Fruit fly (Drosophila melanogaster) whole organism, embryonic: Measurements from ENCODE around the gene CG10195.
A peak's percentile ranks its signal among the peaks of the same experiment; 100 is the strongest.

ENCODE experiments used
- Asciz ChIP-seq: fragments of 200-800 bp; sonication (Bioruptor generic); optimal IDR thresholded peaks from 2 replicates; lab custom pipeline; 2017; ENCODE audit warnings: missing biosample characterization, mild to moderate bottlenecking, missing genetic modification characterization, missing genetic modification reagents
- Atf3 ChIP-seq: fragments of 200-800 bp; sonication (Bioruptor generic); optimal IDR thresholded peaks from 3 replicates; lab custom pipeline; 2016; ENCODE audit warnings: missing biosample characterization, missing genetic modification characterization
- Atf6 ChIP-seq: fragments of 200-800 bp; sonication (Bioruptor generic); IDR thresholded peaks from 2 replicates; pipeline ENCODE4 v1.3.6; 2022; ENCODE audit warnings: missing biosample characterization, missing genetic modification characterization
- Blimp-1 ChIP-seq: fragments of 200-800 bp; sonication (Bioruptor generic); optimal IDR thresholded peaks from 3 replicates; lab custom pipeline; 2018; ENCODE audit warnings: missing biosample characterization, missing genetic modification characterization, mild to moderate bottlenecking, moderate library complexity, missing genetic modification reagents
- CG10321 ChIP-seq: fragments of 200-800 bp; sonication (Bioruptor generic); IDR thresholded peaks from 2 replicates; pipeline ENCODE4 v1.3.6; 2022; ENCODE audit warnings: missing biosample characterization, missing genetic modification characterization
- CG13287 ChIP-seq: fragments of 200-800 bp; sonication (Bioruptor generic); IDR thresholded peaks from 2 replicates; pipeline ENCODE4 v1.3.6; 2022; ENCODE audit warnings: missing biosample characterization, missing genetic modification characterization; ENCODE audit not compliant: partially characterized antibody
- CG14860 ChIP-seq: fragments of 200-800 bp; sonication (Bioruptor generic); IDR thresholded peaks from 3 replicates; pipeline ENCODE4 v1.3.6; 2022; ENCODE audit warnings: missing biosample characterization, missing genetic modification characterization; ENCODE audit not compliant: partially characterized antibody
- CG1647 ChIP-seq: fragments of 200-800 bp; sonication (Bioruptor generic); optimal IDR thresholded peaks from 3 replicates; lab custom pipeline; 2016; ENCODE audit warnings: missing biosample characterization, missing genetic modification characterization
- CG17359 ChIP-seq: fragments of 200-800 bp; sonication (Bioruptor generic); optimal IDR thresholded peaks from 3 replicates; lab custom pipeline; 2018; ENCODE audit warnings: missing biosample characterization, mild to moderate bottlenecking, missing genetic modification characterization, moderate library complexity
- CG17829 ChIP-seq: fragments of 200-800 bp; optimal IDR thresholded peaks from 2 replicates; lab custom pipeline; 2019; ENCODE audit warnings: missing biosample characterization, mild to moderate bottlenecking, missing genetic modification characterization, moderate library complexity
- CG2199 ChIP-seq: fragments of 200-800 bp; sonication (Bioruptor generic); IDR thresholded peaks from 3 replicates; pipeline ENCODE4 v1.3.6; 2022; ENCODE audit warnings: missing biosample characterization, missing genetic modification characterization
- CG2678 ChIP-seq: fragments of 200-800 bp; sonication (Bioruptor generic); optimal IDR thresholded peaks from 3 replicates; lab custom pipeline; 2019; ENCODE audit warnings: missing biosample characterization, mild to moderate bottlenecking, missing genetic modification characterization, moderate library complexity
- CG2712 ChIP-seq: fragments of 200-800 bp; optimal IDR thresholded peaks from 3 replicates; lab custom pipeline; 2019; ENCODE audit warnings: missing biosample characterization, mild to moderate bottlenecking, missing genetic modification characterization, moderate library complexity
- CG31224 ChIP-seq: fragments of 200-800 bp; sonication (Bioruptor generic); IDR thresholded peaks from 2 replicates; pipeline ENCODE4 v1.3.6; 2022; ENCODE audit warnings: missing biosample characterization, missing genetic modification characterization
- CG6272 ChIP-seq: fragments of 200-800 bp; sonication (Bioruptor generic); IDR thresholded peaks from 2 replicates; pipeline ENCODE4 v1.3.6; 2022; ENCODE audit warnings: missing biosample characterization, missing genetic modification characterization
- CoRest ChIP-seq: fragments of 200-800 bp; sonication (Bioruptor generic); optimal IDR thresholded peaks from 3 replicates; lab custom pipeline; 2018; ENCODE audit warnings: missing biosample characterization, mild to moderate bottlenecking, missing genetic modification characterization, moderate library complexity
- D19A ChIP-seq: fragments of 200-800 bp; optimal IDR thresholded peaks from 3 replicates; lab custom pipeline; 2019; ENCODE audit warnings: missing biosample characterization, mild to moderate bottlenecking, missing genetic modification characterization, moderate library complexity
- Dbx ChIP-seq: fragments of 200-800 bp; sonication (Bioruptor generic); IDR thresholded peaks from 3 replicates; pipeline ENCODE4 v1.3.6; 2022; ENCODE audit warnings: missing biosample characterization, missing genetic modification characterization
- Deaf1 ChIP-seq: fragments of 200-800 bp; optimal IDR thresholded peaks from 3 replicates; lab custom pipeline; 2019; ENCODE audit warnings: missing biosample characterization, mild to moderate bottlenecking, missing genetic modification characterization, moderate library complexity
- Dek ChIP-seq: fragments of 200-800 bp; sonication (Bioruptor generic); optimal IDR thresholded peaks from 3 replicates; lab custom pipeline; 2019; ENCODE audit warnings: missing biosample characterization, mild to moderate bottlenecking, missing genetic modification characterization, moderate library complexity
- Dip3 ChIP-seq: fragments of 200-800 bp; sonication (Bioruptor generic); optimal IDR thresholded peaks from 3 replicates; lab custom pipeline; 2016; ENCODE audit warnings: missing biosample characterization, missing genetic modification characterization
- Drgx ChIP-seq: fragments of 200-800 bp; sonication (Bioruptor generic); IDR thresholded peaks from 2 replicates; pipeline ENCODE4 v1.3.6; 2022; ENCODE audit warnings: missing biosample characterization, missing genetic modification characterization
- Ets65A ChIP-seq: fragments of 200-800 bp; sonication (Bioruptor generic); peaks from one replicate; lab custom pipeline; 2016; ENCODE audit warnings: missing biosample characterization, missing genetic modification characterization
- Fer2 ChIP-seq: fragments of 200-800 bp; sonication (Bioruptor generic); optimal IDR thresholded peaks from 2 replicates; lab custom pipeline; 2018; ENCODE audit warnings: missing biosample characterization, mild to moderate bottlenecking, missing genetic modification characterization, moderate library complexity
- H15 ChIP-seq: fragments of 200-800 bp; sonication (Bioruptor generic); IDR thresholded peaks from 3 replicates; pipeline ENCODE4 v1.3.6; 2022; ENCODE audit warnings: missing biosample characterization, missing genetic modification characterization
- HHEX ChIP-seq: fragments of 200-800 bp; sonication (Bioruptor generic); optimal IDR thresholded peaks from 3 replicates; lab custom pipeline; 2017; ENCODE audit warnings: missing biosample characterization, mild to moderate bottlenecking, missing genetic modification characterization, missing genetic modification reagents
- MESR4 ChIP-seq: fragments of 200-800 bp; sonication (Bioruptor generic); optimal IDR thresholded peaks from 2 replicates; lab custom pipeline; 2018; ENCODE audit warnings: missing biosample characterization, mild to moderate bottlenecking, missing genetic modification characterization, moderate library complexity
- Sry-δ ChIP-seq: fragments of 200-800 bp; sonication (Bioruptor generic); optimal IDR thresholded peaks from 2 replicates; lab custom pipeline; 2016; ENCODE audit warnings: missing biosample characterization, missing genetic modification characterization
- Stat92E ChIP-seq, 3 experiments: fragments of >200 bp in 2 of 3; fragments of 200-800 bp in 1 of 3; sonication (Bioruptor generic) in 1 of 3; optimal IDR thresholded peaks; 2 replicates each; lab custom pipeline; 2017 to 2019; ENCODE audit warnings: missing biosample characterization in 3 of 3, missing genetic modification characterization in 3 of 3, mild to moderate bottlenecking in 1 of 3, moderate library complexity in 1 of 3
- bsh ChIP-seq, 2 experiments: fragments of 200-800 bp; sonication (Bioruptor generic); optimal IDR thresholded peaks; 2 replicates each; lab custom pipeline; 2017 to 2018; ENCODE audit warnings: mild to moderate bottlenecking in 2 of 2, missing biosample characterization in 2 of 2, missing genetic modification characterization in 2 of 2, moderate library complexity in 1 of 2
- crp ChIP-seq, 2 experiments: fragments of 200-800 bp; sonication (Bioruptor generic); optimal IDR thresholded peaks; 2 replicates in 1 of 2; 3 replicates in 1 of 2; lab custom pipeline; 2017; ENCODE audit warnings: missing biosample characterization in 2 of 2, missing genetic modification characterization in 2 of 2, mild to moderate bottlenecking in 1 of 2, moderate library complexity in 1 of 2
- dimm ChIP-seq: fragments of 200-800 bp; sonication (Bioruptor generic); IDR thresholded peaks from 2 replicates; pipeline ENCODE4 v1.3.6; 2022; ENCODE audit warnings: missing biosample characterization, missing genetic modification characterization
- dmrt11E ChIP-seq: fragments of 200-800 bp; sonication (Bioruptor generic); optimal IDR thresholded peaks from 3 replicates; lab custom pipeline; 2018; ENCODE audit warnings: missing biosample characterization, mild to moderate bottlenecking, missing genetic modification characterization, moderate library complexity
- eyg ChIP-seq: fragments of 200-800 bp; sonication (Bioruptor generic); optimal IDR thresholded peaks from 3 replicates; lab custom pipeline; 2016; ENCODE audit warnings: missing biosample characterization, missing genetic modification characterization
- fd64A ChIP-seq: fragments of 200-800 bp; sonication (Bioruptor generic); optimal IDR thresholded peaks from 3 replicates; lab custom pipeline; 2018; ENCODE audit warnings: missing biosample characterization, mild to moderate bottlenecking, missing genetic modification characterization
- grn ChIP-seq: fragments of 200-800 bp; sonication (Bioruptor generic); optimal IDR thresholded peaks from 3 replicates; lab custom pipeline; 2017; ENCODE audit warnings: missing biosample characterization, missing genetic modification characterization
- her ChIP-seq: fragments of 200-800 bp; sonication (Bioruptor generic); optimal IDR thresholded peaks from 2 replicates; lab custom pipeline; 2016; ENCODE audit warnings: missing biosample characterization, missing genetic modification characterization
- lola ChIP-seq, 3 experiments: fragments of >200 bp in 2 of 3; fragments of 200-800 bp in 1 of 3; sonication (Bioruptor generic) in 1 of 3; optimal IDR thresholded peaks; 2 replicates each; lab custom pipeline; 2017 to 2019; ENCODE audit warnings: missing biosample characterization in 3 of 3, missing genetic modification characterization in 3 of 3, mild to moderate bottlenecking in 1 of 3, moderate library complexity in 1 of 3
- mirr ChIP-seq: fragments of 200-800 bp; sonication (Bioruptor generic); optimal IDR thresholded peaks from 3 replicates; lab custom pipeline; 2018; ENCODE audit warnings: missing biosample characterization, mild to moderate bottlenecking, missing genetic modification characterization
- mld ChIP-seq: fragments of 200-800 bp; sonication (Bioruptor generic); IDR thresholded peaks from 3 replicates; pipeline ENCODE4 v1.3.6; 2022; ENCODE audit warnings: missing biosample characterization, missing genetic modification characterization; ENCODE audit not compliant: partially characterized antibody
- onecut ChIP-seq: fragments of 200-800 bp; sonication (Bioruptor generic); IDR thresholded peaks from 2 replicates; pipeline ENCODE4 v1.3.6; 2022; ENCODE audit warnings: missing biosample characterization, missing genetic modification characterization
- peb ChIP-seq: fragments of 200-800 bp; sonication (Bioruptor generic); IDR thresholded peaks from 2 replicates; pipeline ENCODE4 v1.3.6; 2022; ENCODE audit warnings: missing biosample characterization, missing genetic modification characterization
- pnt ChIP-seq: fragments of 200-800 bp; sonication (Bioruptor generic); optimal IDR thresholded peaks from 3 replicates; lab custom pipeline; 2016; ENCODE audit warnings: missing biosample characterization, missing genetic modification characterization
- ranshi ChIP-seq: fragments of 200-800 bp; sonication (Bioruptor generic); IDR thresholded peaks from 2 replicates; pipeline ENCODE4 v1.3.6; 2022; ENCODE audit warnings: missing biosample characterization, missing genetic modification characterization
- rib ChIP-seq: fragments of 200-800 bp; sonication (Bioruptor generic); IDR thresholded peaks from 2 replicates; pipeline ENCODE4 v1.3.6; 2022; ENCODE audit warnings: missing biosample characterization, missing genetic modification characterization
- row ChIP-seq: fragments of 200-800 bp; sonication (Bioruptor generic); IDR thresholded peaks from 3 replicates; pipeline ENCODE4 v1.3.6; 2022; ENCODE audit warnings: missing biosample characterization, missing genetic modification characterization
- run ChIP-seq: fragments of 200-800 bp; sonication (Bioruptor generic); optimal IDR thresholded peaks from 3 replicates; lab custom pipeline; 2018; ENCODE audit warnings: missing biosample characterization, mild to moderate bottlenecking, missing genetic modification characterization
- sima ChIP-seq: fragments of 200-800 bp; sonication (Bioruptor generic); optimal IDR thresholded peaks from 2 replicates; lab custom pipeline; 2016; ENCODE audit warnings: missing biosample characterization, missing genetic modification characterization
- vfl ChIP-seq: fragments of 200-800 bp; sonication (Bioruptor generic); optimal IDR thresholded peaks from 2 replicates; lab custom pipeline; 2016; ENCODE audit warnings: missing biosample characterization, missing genetic modification characterization
- z ChIP-seq: fragments of 200-800 bp; sonication (Bioruptor generic); IDR thresholded peaks from 3 replicates; pipeline ENCODE4 v1.3.6; 2022; ENCODE audit warnings: missing biosample characterization, missing genetic modification characterization
- zfh1 ChIP-seq: fragments of 200-800 bp; sonication (Bioruptor generic); IDR thresholded peaks from 3 replicates; pipeline ENCODE4 v1.3.6; 2022; ENCODE audit warnings: missing biosample characterization, missing genetic modification characterization

Gene CG10195

DNA sequence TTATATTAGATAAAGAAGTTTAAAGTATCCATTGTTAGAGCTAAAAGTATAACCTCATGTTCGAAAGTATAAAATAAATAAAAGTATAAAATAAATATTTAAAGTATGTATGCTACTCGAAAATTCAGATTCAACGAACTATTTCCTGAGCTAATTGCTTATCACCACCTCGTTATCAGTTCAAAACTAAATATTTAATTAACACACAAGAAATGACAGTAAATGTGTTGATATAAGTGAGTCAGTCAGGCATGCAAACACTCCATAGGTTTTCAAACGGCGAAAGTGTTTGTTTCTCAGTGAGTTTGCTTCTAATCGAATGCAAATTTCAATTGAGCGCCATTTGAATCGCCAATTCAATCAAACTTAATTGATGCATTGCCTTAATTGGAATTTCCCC lies 50.2 kb downstream of the CG10195 start (continued):
- TF ChIP-seq CG2712 (tag; lab: Kevin White, UChicago) (peak; percentile 74), onecut (GFP tag; lab: Robert Waterston, UW) (peak; percentile 51; the same call in 1 of the 2 replicates), eyg (no peak), CG17829 (tag; lab: Kevin White, UChicago) (peak; percentile 64), run (tag; lab: Kevin White, UChicago) (no peak), CG2199 (GFP tag; lab: Robert Waterston, UW) (no peak), mld (GFP tag; lab: Robert Waterston, UW) (no peak), Dbx (GFP tag; lab: Robert Waterston, UW) (no peak), zfh1 (GFP tag; lab: Robert Waterston, UW) (no peak), Stat92E (GFP tag; optimal IDR thresholded peaks at IDR 0.05; lab: Kevin White, UChicago) (no peak), sima (GFP tag; lab: Kevin White, UChicago) (no peak), H15 (GFP tag; lab: Robert Waterston, UW) (no peak), Atf6 (GFP tag; lab: Robert Waterston, UW) (no peak), rib (GFP tag; lab: Robert Waterston, UW) (no peak), Fer2 (tag; lab: Kevin White, UChicago) (no peak), CG6272 (GFP tag; lab: Robert Waterston, UW) (no peak), Atf3 (GFP tag; lab: Kevin White, UChicago) (no peak), CG10321 (GFP tag; lab: Robert Waterston, UW) (no peak), Asciz (GFP tag; lab: Kevin White, UChicago) (peak; percentile 88), vfl (GFP tag; lab: Kevin White, UChicago) (no peak), pnt (GFP tag; lab: Kevin White, UChicago) (no peak), Deaf1 (tag; lab: Kevin White, UChicago) (no peak), Ets65A (GFP tag; lab: Kevin White, UChicago) (no peak), ranshi (GFP tag; lab: Robert Waterston, UW) (no peak), row (GFP tag; lab: Robert Waterston, UW) (no peak), Drgx (GFP tag; lab: Robert Waterston, UW) (no peak), dmrt11E (tag; lab: Kevin White, UChicago) (peak; percentile 81), lola (GFP tag; optimal IDR thresholded peaks at IDR 0.05; lab: Kevin White, UChicago) (peak in 1 of 3 experiments; percentile 75), mirr (GFP tag; lab: Kevin White, UChicago) (peak; percentile 72), HHEX (GFP tag; lab: Kevin White, UChicago) (peak; percentile 45), z (GFP tag; lab: Robert Waterston, UW) (no peak), CG2678 (peak; percentile 76), Sry-δ (GFP tag; lab: Kevin White, UChicago) (no peak), D19A (tag; lab: Kevin White, UChicago) (peak; percentile 34), CoRest (no peak), fd64A (peak; percentile 79), Dek (no peak), CG31224 (GFP tag; lab: Robert Waterston, UW) (no peak), Blimp-1 (GFP tag; lab: Kevin White, UChicago) (peak; percentile 67), CG17359 (peak; percentile 63), CG14860 (no peak), CG13287 (GFP tag; lab: Robert Waterston, UW) (no peak), MESR4 (GFP tag; lab: Kevin White, UChicago) (no peak), her (GFP tag; lab: Kevin White, UChicago) (no peak), Dip3 (no peak), grn (GFP tag; lab: Kevin White, UChicago) (peak; percentile 22), dimm (GFP tag; lab: Robert Waterston, UW) (no peak), peb (no peak), CG1647 (no peak), bsh (GFP tag; optimal IDR thresholded peaks at IDR 0.05; lab: Kevin White, UChicago) (peak in 1 of 2 experiments; percentile 61), crp (GFP tag; optimal IDR thresholded peaks at IDR 0.05; lab: Kevin White, UChicago) (no peak)
